Worm (Caenorhabditis elegans) whole organism, late embryonic: ENCODE measurements around the gene F01D5.10.
A peak's percentile ranks its signal among the peaks of the same experiment; 100 is the strongest.

Source experiments
- C08G9.2 ChIP-seq: sonication (generic microtip); optimal IDR thresholded peaks from 2 replicates; lab custom pipeline; 2016; ENCODE audit warnings: mild to moderate bottlenecking, missing genetic modification characterization, moderate library complexity, missing compliant biosample characterization
- C38D4.7 ChIP-seq: fragments of 200-800 bp; sonication (Bioruptor generic); optimal IDR thresholded peaks from 2 replicates; lab custom pipeline; 2018; ENCODE audit warnings: mild to moderate bottlenecking, missing genetic modification characterization, moderate library complexity, missing compliant biosample characterization
- F13H6.1 ChIP-seq: sonication (generic microtip); optimal IDR thresholded peaks from 2 replicates; lab custom pipeline; 2016; ENCODE audit warnings: missing genetic modification characterization, missing compliant biosample characterization
- K09A11.1 ChIP-seq: sonication (generic microtip); optimal IDR thresholded peaks from 2 replicates; lab custom pipeline; 2017; ENCODE audit warnings: antibody characterized with exemption, mild to moderate bottlenecking, missing genetic modification characterization, missing compliant biosample characterization; ENCODE audit not compliant: insufficient read depth
- Y22D7AL.16 ChIP-seq: sonication (generic microtip); optimal IDR thresholded peaks from 2 replicates; lab custom pipeline; 2016; ENCODE audit warnings: missing genetic modification characterization, missing compliant biosample characterization
- ama-1 ChIP-seq: fragments of 150-350 bp; optimal IDR thresholded peaks from 2 replicates; lab custom pipeline; 2014
- ceh-14 ChIP-seq: sonication (generic microtip); optimal IDR thresholded peaks from 2 replicates; lab custom pipeline; 2016; ENCODE audit warnings: missing genotype, missing genetic modification characterization, missing compliant biosample characterization
- ceh-18 ChIP-seq: sonication (generic microtip); optimal IDR thresholded peaks from 2 replicates; lab custom pipeline; 2016; ENCODE audit warnings: missing genetic modification characterization, missing compliant biosample characterization
- ceh-19 ChIP-seq: fragments of 200-800 bp; sonication (Bioruptor generic); optimal IDR thresholded peaks from 2 replicates; lab custom pipeline; 2018; ENCODE audit warnings: mild to moderate bottlenecking, missing genetic modification characterization, missing compliant biosample characterization
- ceh-2 ChIP-seq: sonication (generic microtip); optimal IDR thresholded peaks from 2 replicates; lab custom pipeline; 2016; ENCODE audit warnings: missing genotype, missing genetic modification characterization, missing compliant biosample characterization
- ceh-22 ChIP-seq: sonication (generic microtip); optimal IDR thresholded peaks from 2 replicates; lab custom pipeline; 2017; ENCODE audit warnings: missing biosample characterization, missing genetic modification characterization
- ceh-31 ChIP-seq: sonication (generic microtip); optimal IDR thresholded peaks from 2 replicates; lab custom pipeline; 2016; ENCODE audit warnings: missing genetic modification characterization, missing compliant biosample characterization
- ceh-48 ChIP-seq: sonication (generic microtip); optimal IDR thresholded peaks from 2 replicates; lab custom pipeline; 2016; ENCODE audit warnings: missing genetic modification characterization, inconsistent platforms, missing compliant biosample characterization
- ceh-9 ChIP-seq: sonication (generic microtip); optimal IDR thresholded peaks from 2 replicates; lab custom pipeline; 2016; ENCODE audit warnings: mild to moderate bottlenecking, missing genetic modification characterization, inconsistent platforms, missing compliant biosample characterization
- dmd-4 ChIP-seq: sonication (generic microtip); optimal IDR thresholded peaks from 2 replicates; lab custom pipeline; 2016; ENCODE audit warnings: borderline replicate concordance, missing genetic modification characterization, missing compliant biosample characterization
- dve-1 ChIP-seq: sonication (generic microtip); optimal IDR thresholded peaks from 2 replicates; lab custom pipeline; 2017; ENCODE audit warnings: antibody characterized with exemption, mild to moderate bottlenecking, missing genetic modification characterization, missing compliant biosample characterization
- elt-2 ChIP-seq: sonication (generic microtip); optimal IDR thresholded peaks from 2 replicates; lab custom pipeline; 2016; ENCODE audit warnings: missing genetic modification reagents, missing genetic modification characterization, missing compliant biosample characterization
- ets-4 ChIP-seq: sonication (generic microtip); optimal IDR thresholded peaks from 2 replicates; lab custom pipeline; 2016; ENCODE audit warnings: missing genetic modification characterization, missing compliant biosample characterization
- fkh-10 ChIP-seq: fragments of 150-350 bp; optimal IDR thresholded peaks from 2 replicates; lab custom pipeline; 2014; ENCODE audit warnings: missing biosample characterization, missing genetic modification reagents, missing genetic modification characterization
- fkh-6 ChIP-seq: sonication (generic microtip); optimal IDR thresholded peaks from 2 replicates; lab custom pipeline; 2016; ENCODE audit warnings: missing genetic modification characterization, missing compliant biosample characterization
- hlh-13 ChIP-seq: fragments of 200-800 bp; sonication (Bioruptor generic); optimal IDR thresholded peaks from 2 replicates; lab custom pipeline; 2018; ENCODE audit warnings: mild to moderate bottlenecking, missing genetic modification characterization, missing compliant biosample characterization
- hlh-15 ChIP-seq: sonication (generic microtip); optimal IDR thresholded peaks from 2 replicates; lab custom pipeline; 2016; ENCODE audit warnings: missing genetic modification characterization, missing compliant biosample characterization
- hlh-30 ChIP-seq: sonication (generic microtip); optimal IDR thresholded peaks from 2 replicates; lab custom pipeline; 2017; ENCODE audit warnings: antibody characterized with exemption, missing genetic modification characterization, missing compliant biosample characterization; ENCODE audit not compliant: insufficient read depth
- hlh-6 ChIP-seq: sonication (generic microtip); optimal IDR thresholded peaks from 2 replicates; lab custom pipeline; 2016; ENCODE audit warnings: missing genotype, missing genetic modification characterization, missing compliant biosample characterization
- hlh-8 ChIP-seq: sonication (generic microtip); optimal IDR thresholded peaks from 2 replicates; lab custom pipeline; 2016; ENCODE audit warnings: missing genotype, missing genetic modification characterization, missing compliant biosample characterization
- lim-6 ChIP-seq: sonication (generic microtip); optimal IDR thresholded peaks from 2 replicates; lab custom pipeline; 2016; ENCODE audit warnings: missing genetic modification characterization, missing compliant biosample characterization
- nfya-1 ChIP-seq: sonication (generic microtip); optimal IDR thresholded peaks from 2 replicates; lab custom pipeline; 2017; ENCODE audit warnings: missing genetic modification characterization, mild to moderate bottlenecking, missing compliant biosample characterization, antibody characterized with exemption, moderate library complexity
- nhr-11 ChIP-seq: fragments of 150-350 bp; optimal IDR thresholded peaks from 2 replicates; lab custom pipeline; 2014; ENCODE audit warnings: missing biosample characterization, missing genetic modification characterization
- npax-4 ChIP-seq: sonication (generic microtip); optimal IDR thresholded peaks from 2 replicates; lab custom pipeline; 2016; ENCODE audit warnings: missing genetic modification characterization, missing compliant biosample characterization
- odd-2 ChIP-seq: sonication (generic microtip); optimal IDR thresholded peaks from 2 replicates; lab custom pipeline; 2017; ENCODE audit warnings: antibody characterized with exemption, mild to moderate bottlenecking, missing genetic modification characterization, missing compliant biosample characterization
- pag-3 ChIP-seq: sonication (generic microtip); optimal IDR thresholded peaks from 2 replicates; lab custom pipeline; 2016; ENCODE audit warnings: missing compliant biosample characterization, missing genetic modification characterization, borderline replicate concordance
- pat-9 ChIP-seq: fragments of 200-800 bp; sonication (Bioruptor generic); optimal IDR thresholded peaks from 2 replicates; lab custom pipeline; 2018; ENCODE audit warnings: mild to moderate bottlenecking, missing genetic modification characterization, moderate library complexity, missing compliant biosample characterization
- pha-2 ChIP-seq: sonication (generic microtip); optimal IDR thresholded peaks from 2 replicates; lab custom pipeline; 2017; ENCODE audit warnings: mild to moderate bottlenecking, missing genetic modification characterization, missing compliant biosample characterization
- pha-4 ChIP-seq: fragments of 150-350 bp; optimal IDR thresholded peaks from 2 replicates; lab custom pipeline; 2018; ENCODE audit warnings: missing biosample characterization, missing genetic modification reagents, missing genetic modification characterization
- ref-2 ChIP-seq: sonication (generic microtip); optimal IDR thresholded peaks from 2 replicates; lab custom pipeline; 2016; ENCODE audit warnings: missing genetic modification characterization, missing compliant biosample characterization
- rnt-1 ChIP-seq: sonication (generic microtip); optimal IDR thresholded peaks from 2 replicates; lab custom pipeline; 2016; ENCODE audit warnings: missing genetic modification characterization, missing compliant biosample characterization
- sdc-2 ChIP-seq: sonication (generic microtip); optimal IDR thresholded peaks from 2 replicates; lab custom pipeline; 2016; ENCODE audit warnings: missing genotype, missing genetic modification characterization, missing compliant biosample characterization
- sox-2 ChIP-seq: fragments of 200-800 bp; sonication (Bioruptor generic); IDR thresholded peaks from 2 replicates; pipeline ENCODE4 v1.3.6; 2022; ENCODE audit warnings: missing genetic modification reagents, missing genetic modification characterization, missing compliant biosample characterization
- sox-4 ChIP-seq: sonication (generic microtip); optimal IDR thresholded peaks from 2 replicates; lab custom pipeline; 2017; ENCODE audit warnings: mild to moderate bottlenecking, missing genetic modification characterization, inconsistent platforms, missing compliant biosample characterization
- tbx-2 ChIP-seq: sonication (generic microtip); optimal IDR thresholded peaks from 2 replicates; lab custom pipeline; 2016; ENCODE audit warnings: missing genetic modification characterization, missing compliant biosample characterization
- ttx-3 ChIP-seq: sonication (generic microtip); optimal IDR thresholded peaks from 2 replicates; lab custom pipeline; 2016; ENCODE audit warnings: missing genetic modification reagents, missing genetic modification characterization, missing compliant biosample characterization
- unc-3 ChIP-seq, 2 experiments: fragments of 200-800 bp in 1 of 2; sonication (Bioruptor generic) in 1 of 2; sonication (generic microtip) in 1 of 2; conservative IDR thresholded peaks in 1 of 2; optimal IDR thresholded peaks in 1 of 2; 2 replicates each; pipeline versions ENCODE4 v1.3.6 to Lab custom; 2016 to 2022; ENCODE audit warnings: missing compliant biosample characterization in 2 of 2, missing genetic modification characterization in 2 of 2, missing genetic modification reagents in 1 of 2
- unc-42 ChIP-seq: sonication (generic microtip); optimal IDR thresholded peaks from 2 replicates; lab custom pipeline; 2016; ENCODE audit warnings: missing genotype, missing genetic modification characterization, missing compliant biosample characterization
- unc-86 ChIP-seq: sonication (generic microtip); optimal IDR thresholded peaks from 2 replicates; lab custom pipeline; 2016; ENCODE audit warnings: missing genetic modification characterization, missing compliant biosample characterization
- zip-5 ChIP-seq: sonication (generic microtip); optimal IDR thresholded peaks from 2 replicates; lab custom pipeline; 2016; ENCODE audit warnings: missing genetic modification characterization, missing compliant biosample characterization

Gene F01D5.10

ce11 chrII:14046491-14046890 is 25.4 kb upstream of the F01D5.10 start (continued):
- TF ChIP-seq pag-3 (tag; lab: Kevin White, UChicago), result no peak
- TF ChIP-seq npax-4, result no peak
- TF ChIP-seq ceh-31 (tag; lab: Kevin White, UChicago), result peak; percentile 34
- TF ChIP-seq nhr-11 (tag; lab: Kevin White, UChicago), result no peak
- no peak for TF ChIP-seq hlh-30 (tag; lab: Kevin White, UChicago)
- no peak for TF ChIP-seq dmd-4 (tag; lab: Kevin White, UChicago)
- no peak for TF ChIP-seq ceh-14 (tag; lab: Kevin White, UChicago)
- TF ChIP-seq rnt-1, result peak; percentile 17
- TF ChIP-seq fkh-6 (tag; lab: Kevin White, UChicago), result no peak
- no peak for TF ChIP-seq ama-1
- TF ChIP-seq C08G9.2 (tag; lab: Kevin White, UChicago), result no peak
- no peak for TF ChIP-seq tbx-2 (tag; lab: Kevin White, UChicago)
- no peak for TF ChIP-seq ceh-48 (tag; lab: Kevin White, UChicago)
- no peak for TF ChIP-seq F13H6.1 (tag; lab: Kevin White, UChicago)
- peak; percentile 39 for TF ChIP-seq sdc-2 (tag; lab: Kevin White, UChicago)

ce11 chrII:14045934-14046470 is 24.9 kb upstream of the F01D5.10 start:
- TF ChIP-seq fkh-10 (GFP tag; lab: Kevin White, UChicago), result no peak
- no peak for TF ChIP-seq zip-5 (tag; lab: Kevin White, UChicago)
- TF ChIP-seq odd-2, result no peak
- TF ChIP-seq nfya-1 (tag; lab: Kevin White, UChicago), result peak; percentile 83
- no peak for TF ChIP-seq hlh-6 (tag; lab: Kevin White, UChicago)
- no peak for TF ChIP-seq pat-9

ce11 chrII:14045235-14045634 is 24.1 kb upstream of the F01D5.10 start:
- TF ChIP-seq hlh-15 (tag; lab: Kevin White, UChicago) (no peak), sox-4 (tag; lab: Kevin White, UChicago) (no peak), unc-42 (tag; lab: Kevin White, UChicago) (no peak), hlh-8 (tag; lab: Kevin White, UChicago) (no peak), lim-6 (tag; lab: Kevin White, UChicago) (no peak), pha-2 (tag; lab: Kevin White, UChicago) (no peak), ceh-22 (tag; lab: Kevin White, UChicago) (no peak), unc-3 (GFP tag; conservative IDR thresholded peaks at IDR 0.05; lab: Robert Waterston, UW) (no peak), unc-3 (tag; optimal IDR thresholded peaks at IDR 0.05; lab: Kevin White, UChicago) (no peak), elt-2 (tag; lab: Kevin White, UChicago) (no peak), ref-2 (tag; lab: Kevin White, UChicago) (no peak), C08G9.2 (tag; lab: Kevin White, UChicago) (no peak), ets-4 (tag; lab: Kevin White, UChicago) (no peak), C38D4.7 (GFP tag; lab: Kevin White, UChicago) (no peak), ceh-48 (tag; lab: Kevin White, UChicago) (no peak), dve-1 (tag; lab: Kevin White, UChicago) (no peak)

- TF ChIP-seq ref-2 (tag; lab: Kevin White, UChicago) (no peak), ttx-3 (tag; lab: Kevin White, UChicago) (no peak), ceh-9 (tag; lab: Kevin White, UChicago) (no peak), ceh-31 (tag; lab: Kevin White, UChicago) (peak; percentile 23), sox-2 (GFP tag; lab: Robert Waterston, UW) (no peak), hlh-30 (tag; lab: Kevin White, UChicago) (peak; percentile 21), unc-86 (tag; lab: Kevin White, UChicago) (no peak), hlh-13 (GFP tag; lab: Kevin White, UChicago) (no peak), pag-3 (tag; lab: Kevin White, UChicago) (no peak), ets-4 (tag; lab: Kevin White, UChicago) (no peak), elt-2 (tag; lab: Kevin White, UChicago) (peak; percentile 16), pha-4 (tag; lab: Kevin White, UChicago) (no peak), Y22D7AL.16 (tag; lab: Kevin White, UChicago) (no peak), rnt-1 (no peak), unc-42 (tag; lab: Kevin White, UChicago) (peak; percentile 49), tbx-2 (tag; lab: Kevin White, UChicago) (peak; percentile 31), ceh-18 (tag; lab: Kevin White, UChicago) (peak; percentile 80), ceh-19 (GFP tag; lab: Kevin White, UChicago) (no peak), ceh-2 (no peak), K09A11.1 (tag; lab: Kevin White, UChicago) (no peak), ceh-48 (tag; lab: Kevin White, UChicago) (no peak), fkh-6 (tag; lab: Kevin White, UChicago) (no peak), nfya-1 (tag; lab: Kevin White, UChicago) (no peak)
Observed at ce11 chrII:14044199-14044598, 23.1 kb upstream of the F01D5.10 start.
